Worm (Caenorhabditis elegans) whole organism, early embryonic: ENCODE data around the gene Y6G8.5.
A peak's percentile ranks its signal among the peaks of the same experiment; 100 is the strongest.

ENCODE experiments used
- B0310.2 ChIP-seq: sonication (generic microtip); optimal IDR thresholded peaks from 2 replicates; lab custom pipeline; 2016; ENCODE audit warnings: mild to moderate bottlenecking, missing genetic modification characterization, missing compliant biosample characterization
- F13C5.2 ChIP-seq: sonication (generic microtip); optimal IDR thresholded peaks from 2 replicates; lab custom pipeline; 2017; ENCODE audit warnings: mild to moderate bottlenecking, missing genetic modification characterization, inconsistent platforms, missing compliant biosample characterization
- aly-1 ChIP-seq: sonication (generic microtip); optimal IDR thresholded peaks from 2 replicates; lab custom pipeline; 2016; ENCODE audit warnings: missing genetic modification characterization, missing compliant biosample characterization
- ama-1 ChIP-seq: fragments of 150-350 bp; optimal IDR thresholded peaks from 2 replicates; lab custom pipeline; 2014
- ceh-13 ChIP-seq: fragments of 200-800 bp; sonication (Bioruptor generic); optimal IDR thresholded peaks from 2 replicates; lab custom pipeline; 2018; ENCODE audit warnings: mild to moderate bottlenecking, missing genetic modification characterization, missing compliant biosample characterization
- ceh-36 ChIP-seq: sonication (generic microtip); optimal IDR thresholded peaks from 2 replicates; lab custom pipeline; 2016; ENCODE audit warnings: missing genetic modification characterization, inconsistent platforms, missing compliant biosample characterization
- ets-7 ChIP-seq: sonication (generic microtip); optimal IDR thresholded peaks from 2 replicates; lab custom pipeline; 2016; ENCODE audit warnings: missing genotype, missing genetic modification characterization, missing compliant biosample characterization
- flt-1 ChIP-seq: fragments of 200-800 bp; sonication (Bioruptor generic); IDR thresholded peaks from 2 replicates; pipeline ENCODE4 v1.3.6; 2022; ENCODE audit warnings: missing genetic modification characterization, missing compliant biosample characterization
- hmbx-1 ChIP-seq: sonication (generic microtip); optimal IDR thresholded peaks from 2 replicates; lab custom pipeline; 2016; ENCODE audit warnings: mild to moderate bottlenecking, missing genetic modification characterization, missing compliant biosample characterization
- hmg-4 ChIP-seq: fragments of 200-800 bp; sonication (Bioruptor generic); optimal IDR thresholded peaks from 2 replicates; lab custom pipeline; 2018; ENCODE audit warnings: mild to moderate bottlenecking, missing genetic modification characterization, missing compliant biosample characterization
- hnd-1 ChIP-seq: sonication (generic microtip); optimal IDR thresholded peaks from 2 replicates; lab custom pipeline; 2016; ENCODE audit warnings: missing genetic modification characterization, missing compliant biosample characterization
- pes-1 ChIP-seq: fragments of 200-800 bp; sonication (Bioruptor generic); IDR thresholded peaks from 2 replicates; pipeline ENCODE4 v1.3.6; 2022; ENCODE audit warnings: missing genetic modification reagents, missing genetic modification characterization, missing compliant biosample characterization
- scrt-1 ChIP-seq: fragments of 200-800 bp; sonication (Bioruptor generic); IDR thresholded peaks from 2 replicates; pipeline ENCODE4 v1.3.6; 2022; ENCODE audit warnings: missing genetic modification characterization, missing compliant biosample characterization
- sea-1 ChIP-seq: fragments of 200-800 bp; sonication (Bioruptor generic); conservative IDR thresholded peaks from 2 replicates; pipeline ENCODE4 v1.3.6; 2022; ENCODE audit warnings: missing genetic modification characterization, missing compliant biosample characterization
- tbx-11 ChIP-seq: fragments of 200-800 bp; sonication (Bioruptor generic); IDR thresholded peaks from 2 replicates; pipeline ENCODE4 v1.3.6; 2022; ENCODE audit warnings: missing genetic modification characterization, missing compliant biosample characterization
- tbx-37 ChIP-seq: fragments of 200-800 bp; sonication (Bioruptor generic); conservative IDR thresholded peaks from 2 replicates; pipeline ENCODE4 v1.3.6; 2022; ENCODE audit warnings: missing genetic modification reagents, missing genetic modification characterization, missing compliant biosample characterization
- tra-4 ChIP-seq: sonication (generic microtip); optimal IDR thresholded peaks from 2 replicates; lab custom pipeline; 2017; ENCODE audit warnings: missing genetic modification characterization, missing compliant biosample characterization

The Y6G8.5 gene

DNA sequence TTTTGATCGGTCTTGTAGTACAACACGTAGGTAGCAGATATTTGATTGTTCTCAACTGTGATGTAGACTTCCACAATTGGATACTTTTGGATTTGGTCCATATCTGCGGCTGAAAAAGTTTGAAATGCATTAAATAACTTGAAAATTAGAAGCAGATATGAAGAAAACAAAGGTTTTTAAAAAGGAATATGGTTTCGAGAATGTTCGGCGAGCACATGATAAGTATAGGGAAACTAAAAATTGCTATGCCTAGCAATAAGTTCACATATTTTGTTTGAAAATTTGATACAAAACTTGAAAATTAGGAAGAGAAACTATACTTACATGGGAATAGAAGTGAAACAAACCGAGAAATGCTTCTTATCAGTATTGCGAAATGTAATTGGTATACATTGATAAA is at the start of gene Y6G8.5:
TSS of gene Y6G8.5 (minus strand) at position 101 of the 400 bp plus-strand sequence.
- TF ChIP-seq F13C5.2 (tag; lab: Kevin White, UChicago): no peak
- no peak for TF ChIP-seq ceh-13
- TF ChIP-seq flt-1 (GFP tag; lab: Robert Waterston, UW): no peak
- TF ChIP-seq pes-1 (GFP tag; lab: Robert Waterston, UW): no peak

DNA sequence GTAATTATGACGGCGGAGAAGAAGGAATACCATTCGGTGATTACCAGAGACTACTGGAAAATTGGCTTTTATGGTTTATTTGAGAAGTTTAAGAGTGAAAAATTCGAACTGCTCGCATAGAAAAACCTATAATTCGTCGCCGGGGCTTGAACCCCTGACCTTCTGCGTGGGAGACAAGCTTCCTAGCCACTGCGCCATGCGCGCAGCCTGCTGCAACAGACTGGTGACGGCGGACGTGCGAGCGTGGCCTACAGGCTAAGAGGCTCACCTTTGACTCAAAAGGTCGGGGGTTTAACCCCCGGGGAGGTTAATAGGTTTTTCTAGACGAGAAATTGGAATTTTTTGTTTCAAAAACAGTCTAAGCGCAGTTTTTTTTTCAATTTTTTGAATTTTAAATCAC is 48.9 kb upstream of the Y6G8.5 start:
- 0 out of 2 replicates have a peak, but pooled peaks have one; percentile 25 for TF ChIP-seq sea-1 (GFP tag; lab: Robert Waterston, UW)
- no peak for TF ChIP-seq ama-1 (lab: Kevin White, UChicago)

- no peak for TF ChIP-seq scrt-1 (GFP tag; lab: Robert Waterston, UW)
- no peak for TF ChIP-seq hmg-4 (GFP tag; lab: Kevin White, UChicago)
- TF ChIP-seq pes-1 (GFP tag; lab: Robert Waterston, UW): no peak
- no peak for TF ChIP-seq sea-1 (GFP tag; lab: Robert Waterston, UW)
- TF ChIP-seq aly-1 (tag; lab: Kevin White, UChicago): no peak
- no peak for TF ChIP-seq ama-1 (lab: Kevin White, UChicago)
- TF ChIP-seq B0310.2 (tag; lab: Kevin White, UChicago): no peak
- no peak for TF ChIP-seq flt-1 (GFP tag; lab: Robert Waterston, UW)
- no peak for TF ChIP-seq hnd-1 (tag; lab: Kevin White, UChicago)
- no peak for TF ChIP-seq ceh-36 (tag; lab: Kevin White, UChicago)
- TF ChIP-seq tbx-37: no peak
- TF ChIP-seq hmbx-1 (tag; lab: Kevin White, UChicago): no peak
- no peak for TF ChIP-seq tra-4 (tag; lab: Kevin White, UChicago)
- TF ChIP-seq ceh-13: no peak
- no peak for TF ChIP-seq tbx-11 (GFP tag; lab: Robert Waterston, UW)
- TF ChIP-seq ets-7 (tag; lab: Kevin White, UChicago): no peak
- TF ChIP-seq F13C5.2 (tag; lab: Kevin White, UChicago): no peak
These were observed 46.8 kb upstream of the Y6G8.5 start for ce11 chrV:17662260-17662659.

ce11 chrV:17660003-17660402 is 44.5 kb upstream of the Y6G8.5 start, which contains the start of gene dgat-2:
dgat-2 (plus strand) TSS chrV:17660303.
- TF ChIP-seq tra-4 (tag; lab: Kevin White, UChicago): no peak
- no peak for TF ChIP-seq scrt-1 (GFP tag; lab: Robert Waterston, UW)
- no peak for TF ChIP-seq tbx-37
- TF ChIP-seq hnd-1 (tag; lab: Kevin White, UChicago): no peak
- TF ChIP-seq sea-1 (GFP tag; lab: Robert Waterston, UW): no peak
- TF ChIP-seq F13C5.2 (tag; lab: Kevin White, UChicago): no peak
- no peak for TF ChIP-seq hmbx-1 (tag; lab: Kevin White, UChicago)

- TF ChIP-seq tbx-11 (GFP tag; lab: Robert Waterston, UW) (no peak), tra-4 (tag; lab: Kevin White, UChicago) (no peak), ets-7 (tag; lab: Kevin White, UChicago) (no peak), pes-1 (GFP tag; lab: Robert Waterston, UW) (no peak), sea-1 (GFP tag; lab: Robert Waterston, UW) (no peak), ama-1 (lab: Kevin White, UChicago) (no peak), ceh-36 (tag; lab: Kevin White, UChicago) (no peak), ceh-13 (no peak)
These were observed 43.7 kb upstream of the Y6G8.5 start, which contains the start of gene fbxa-108 for ce11 chrV:17659228-17659627. fbxa-108 (minus strand) TSS chrV:17659385.

ce11 chrV:17658824-17659223 is 43.3 kb upstream of the Y6G8.5 start:
- TF ChIP-seq ets-7 (tag; lab: Kevin White, UChicago) (no peak), F13C5.2 (tag; lab: Kevin White, UChicago) (no peak), aly-1 (tag; lab: Kevin White, UChicago) (no peak), tbx-11 (GFP tag; lab: Robert Waterston, UW) (no peak), tra-4 (tag; lab: Kevin White, UChicago) (no peak)

- TF ChIP-seq aly-1 (tag; lab: Kevin White, UChicago) (no peak), ets-7 (tag; lab: Kevin White, UChicago) (no peak), F13C5.2 (tag; lab: Kevin White, UChicago) (no peak), B0310.2 (tag; lab: Kevin White, UChicago) (no peak), hnd-1 (tag; lab: Kevin White, UChicago) (no peak), ama-1 (lab: Kevin White, UChicago) (no peak), tbx-37 (no peak)
These were observed 39.7 kb upstream of the Y6G8.5 start for ce11 chrV:17655205-17655604.

DNA sequence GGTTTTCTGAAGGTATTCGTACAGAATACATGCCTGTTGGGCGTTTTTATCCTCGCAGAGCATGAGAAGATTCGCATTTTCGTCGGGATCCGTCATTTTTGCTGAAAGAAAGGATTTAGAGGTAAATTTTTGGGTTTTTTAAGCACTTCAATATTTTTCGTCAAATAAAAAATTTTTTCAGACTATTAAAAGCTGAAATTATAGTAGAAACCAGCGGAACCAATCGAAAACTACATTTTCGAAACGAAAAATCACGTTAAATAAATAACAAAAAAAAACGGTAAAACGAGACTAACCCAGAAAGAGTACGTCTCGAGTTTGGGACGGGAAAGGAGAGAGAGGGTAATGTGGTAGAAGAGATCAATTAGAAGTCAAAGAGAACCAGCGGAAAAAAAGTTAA is 34.9 kb upstream of the Y6G8.5 start, which contains the start of gene fbxa-192:
TSS of gene fbxa-192 (minus strand) at position 101 of the 400 bp plus-strand sequence.
- TF ChIP-seq aly-1 (tag; lab: Kevin White, UChicago): no peak
- no peak for TF ChIP-seq ceh-13
- TF ChIP-seq tra-4 (tag; lab: Kevin White, UChicago): no peak
- no peak for TF ChIP-seq hnd-1 (tag; lab: Kevin White, UChicago)
- TF ChIP-seq ama-1 (lab: Kevin White, UChicago): no peak
- TF ChIP-seq ceh-36 (tag; lab: Kevin White, UChicago): no peak
- TF ChIP-seq tbx-37: no peak
- no peak for TF ChIP-seq F13C5.2 (tag; lab: Kevin White, UChicago)
- no peak for TF ChIP-seq scrt-1 (GFP tag; lab: Robert Waterston, UW)
- no peak for TF ChIP-seq tbx-11 (GFP tag; lab: Robert Waterston, UW)
- no peak for TF ChIP-seq ets-7 (tag; lab: Kevin White, UChicago)
- no peak for TF ChIP-seq B0310.2 (tag; lab: Kevin White, UChicago)
- no peak for TF ChIP-seq sea-1 (GFP tag; lab: Robert Waterston, UW)
- no peak for TF ChIP-seq hmg-4 (GFP tag; lab: Kevin White, UChicago)
- no peak for TF ChIP-seq pes-1 (GFP tag; lab: Robert Waterston, UW)
